Worm (Caenorhabditis elegans): ENCODE data around the gene bath-45.

bath-45 gene

DNA sequence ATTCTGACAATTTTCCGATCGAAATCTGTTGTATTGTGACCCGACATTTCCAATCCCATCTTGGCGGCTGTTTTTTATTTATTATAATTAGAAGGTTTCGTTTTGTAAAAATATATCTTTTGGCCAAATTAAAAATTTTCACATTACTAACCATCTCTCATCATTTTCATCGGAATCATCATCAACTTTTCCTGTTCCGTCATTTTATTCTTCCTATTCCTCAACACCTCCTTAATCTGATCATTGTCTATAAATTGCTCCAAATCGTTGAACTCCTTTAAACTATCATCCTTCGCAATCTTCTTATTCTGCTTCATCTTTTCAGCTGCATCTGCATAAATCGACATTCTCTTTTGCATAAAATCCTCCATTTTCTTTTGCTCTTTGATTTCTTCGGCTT, 19.6 kb downstream of the bath-45 start:
- TF ChIP-seq ref-1 (GFP tag; conservative IDR thresholded peaks at IDR 0.05) (no peak), tab-1 (GFP tag; IDR thresholded peaks at IDR 0.05) (no peak), med-1 (GFP tag; optimal IDR thresholded peaks at IDR 0.05; ENCODE audit: insufficient read depth) (no peak), klf-2 (GFP tag; conservative IDR thresholded peaks at IDR 0.05) (no peak), flt-1 (GFP tag; IDR thresholded peaks at IDR 0.05) (no peak), ztf-23 (GFP tag; IDR thresholded peaks at IDR 0.05) (no peak), T22C8.4 (GFP tag; IDR thresholded peaks at IDR 0.05) (no peak), cog-1 (tag; optimal IDR thresholded peaks at IDR 0.05) (no peak), ztf-29 (GFP tag; IDR thresholded peaks at IDR 0.05) (no peak)

DNA sequence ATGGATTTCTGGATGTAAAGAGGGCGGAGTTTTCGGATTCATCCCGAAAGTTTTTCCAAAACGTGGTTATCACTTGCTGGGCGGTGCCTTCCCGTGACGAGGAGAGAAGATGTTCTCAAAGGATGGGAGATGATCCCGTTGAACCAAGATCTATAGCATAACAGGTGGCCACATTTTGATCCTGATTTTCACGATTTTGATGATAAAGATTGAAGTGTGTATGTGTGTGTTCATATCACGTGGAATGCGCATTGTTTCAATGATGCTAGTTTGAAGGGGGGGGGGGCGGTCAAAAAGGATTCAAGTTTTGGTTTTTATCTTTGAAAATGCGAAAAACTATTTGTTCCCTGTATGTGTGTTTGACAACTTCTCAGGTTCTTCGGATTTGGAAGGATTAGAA, 22.4 kb downstream of the bath-45 start, which contains the start of gene mltn-1:
TSS of gene mltn-1 (minus strand) at position 22 of the 400 bp plus-strand sequence.
- no peak for TF ChIP-seq flt-1 (GFP tag; IDR thresholded peaks at IDR 0.05)
- TF ChIP-seq med-1 (GFP tag; optimal IDR thresholded peaks at IDR 0.05; ENCODE audit: insufficient read depth) = no peak
- no peak for TF ChIP-seq klf-2 (GFP tag; conservative IDR thresholded peaks at IDR 0.05)
- TF ChIP-seq tab-1 (GFP tag; IDR thresholded peaks at IDR 0.05) = no peak
- TF ChIP-seq cog-1 (tag; optimal IDR thresholded peaks at IDR 0.05) = no peak
- TF ChIP-seq ref-1 (GFP tag; conservative IDR thresholded peaks at IDR 0.05) = no peak
- TF ChIP-seq T22C8.4 (GFP tag; IDR thresholded peaks at IDR 0.05) = no peak
- no peak for TF ChIP-seq ztf-23 (GFP tag; IDR thresholded peaks at IDR 0.05)
- TF ChIP-seq ztf-29 (GFP tag; IDR thresholded peaks at IDR 0.05) = no peak

DNA sequence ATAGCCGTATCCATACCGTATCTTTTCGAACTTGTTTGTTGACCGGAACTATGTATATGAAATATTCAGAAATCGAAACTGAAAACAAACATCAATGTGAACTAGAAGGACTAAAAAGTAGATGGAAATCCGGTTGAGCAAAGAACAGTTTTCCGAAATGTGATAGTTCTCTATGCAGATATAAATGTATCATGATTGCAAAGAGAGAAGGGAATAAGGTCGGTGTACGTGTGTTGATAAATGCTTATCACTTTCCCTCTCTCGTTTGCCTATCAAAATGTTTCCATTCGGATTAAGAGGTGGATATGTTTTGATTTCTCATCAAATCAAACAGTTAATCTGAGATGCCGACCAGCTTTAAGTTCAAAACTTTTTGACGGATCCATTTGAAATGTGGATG, 25.4 kb downstream of the bath-45 start:
- TF ChIP-seq T22C8.4 (GFP tag; IDR thresholded peaks at IDR 0.05) (no peak), tab-1 (GFP tag; IDR thresholded peaks at IDR 0.05) (no peak), cog-1 (tag; optimal IDR thresholded peaks at IDR 0.05) (no peak)

DNA sequence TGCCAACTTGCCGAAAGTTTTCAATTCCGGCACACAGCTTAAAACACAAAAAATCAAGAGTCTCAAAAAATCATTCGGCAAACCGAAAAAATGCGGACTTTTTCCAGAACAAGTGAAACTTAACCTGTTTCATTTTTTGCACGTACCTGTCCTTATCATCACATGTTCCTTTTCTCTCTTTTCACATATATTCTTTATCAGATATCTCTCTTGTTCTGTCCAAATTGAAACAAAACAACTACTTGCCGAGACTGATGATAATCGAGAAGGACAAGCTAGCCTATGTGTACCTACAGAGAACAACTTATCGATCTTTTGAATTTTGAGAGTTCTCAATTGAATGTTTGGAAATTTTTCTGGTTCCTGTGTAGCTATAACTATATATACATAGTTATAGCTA, 27.1 kb downstream of the bath-45 start:
- TF ChIP-seq tab-1 (GFP tag; IDR thresholded peaks at IDR 0.05) = no peak

- TF ChIP-seq ztf-29 (GFP tag; IDR thresholded peaks at IDR 0.05) (no peak), cog-1 (tag; optimal IDR thresholded peaks at IDR 0.05) (no peak), ztf-23 (GFP tag; IDR thresholded peaks at IDR 0.05) (no peak), ref-1 (GFP tag; conservative IDR thresholded peaks at IDR 0.05) (no peak), flt-1 (GFP tag; IDR thresholded peaks at IDR 0.05) (no peak), T22C8.4 (GFP tag; IDR thresholded peaks at IDR 0.05) (no peak), tab-1 (GFP tag; IDR thresholded peaks at IDR 0.05) (no peak)
Measured at ce11 chrII:13152409-13152808, 29.6 kb downstream of the bath-45 start.

- TF ChIP-seq flt-1 (GFP tag; IDR thresholded peaks at IDR 0.05) = no peak
- no peak for TF ChIP-seq ref-1 (GFP tag; conservative IDR thresholded peaks at IDR 0.05)
- TF ChIP-seq T22C8.4 (GFP tag; IDR thresholded peaks at IDR 0.05) = no peak
- TF ChIP-seq cog-1 (tag; optimal IDR thresholded peaks at IDR 0.05) = no peak
- no peak for TF ChIP-seq ztf-29 (GFP tag; IDR thresholded peaks at IDR 0.05)
- TF ChIP-seq ztf-23 (GFP tag; IDR thresholded peaks at IDR 0.05) = no peak
- no peak for TF ChIP-seq klf-2 (GFP tag; conservative IDR thresholded peaks at IDR 0.05)
- TF ChIP-seq med-1 (GFP tag; optimal IDR thresholded peaks at IDR 0.05; ENCODE audit: insufficient read depth) = no peak
- no peak for TF ChIP-seq tab-1 (GFP tag; IDR thresholded peaks at IDR 0.05)
Measured at ce11 chrII:13153299-13153698, 30.5 kb downstream of the bath-45 start, which contains the start of gene spe-18. Gene spe-18, minus strand, starts transcription at chrII:13153399.

ce11 chrII:13156071-13156470, 33.3 kb downstream of the bath-45 start:
- TF ChIP-seq med-1 (GFP tag; optimal IDR thresholded peaks at IDR 0.05; ENCODE audit: insufficient read depth) = no peak
- TF ChIP-seq T22C8.4 (GFP tag; IDR thresholded peaks at IDR 0.05) = no peak
- no peak for TF ChIP-seq klf-2 (GFP tag; conservative IDR thresholded peaks at IDR 0.05)
- TF ChIP-seq ztf-23 (GFP tag; IDR thresholded peaks at IDR 0.05) = no peak
- TF ChIP-seq cog-1 (tag; optimal IDR thresholded peaks at IDR 0.05) = no peak

DNA sequence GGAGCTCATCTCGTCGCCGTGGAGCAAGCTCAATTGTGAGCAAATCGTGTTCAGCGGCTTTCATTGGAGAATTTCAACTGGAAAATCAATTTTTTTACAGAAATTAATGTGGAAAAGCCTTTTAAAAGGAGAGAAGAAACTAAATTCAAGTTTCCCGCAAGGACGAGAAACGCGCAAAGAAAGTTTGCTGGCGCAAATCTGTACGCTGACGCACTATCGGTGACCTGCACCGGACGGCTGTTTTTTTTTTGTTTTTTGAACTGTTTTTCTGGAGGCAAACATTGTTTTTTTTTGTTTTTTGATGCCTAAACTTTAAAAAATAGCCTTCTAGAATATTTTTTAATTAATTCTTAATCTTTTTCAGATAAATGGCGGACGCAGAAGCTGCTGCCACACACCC, 34.2 kb downstream of the bath-45 start, which contains the start of the genes hpr-17 and F32A11.1:
TSS of gene hpr-17 (minus strand) at position 77 of the 400 bp plus-strand sequence.
TSS of gene F32A11.1 (plus strand) at position 359 of the 400 bp plus-strand sequence.
- TF ChIP-seq flt-1 (GFP tag; IDR thresholded peaks at IDR 0.05) (no peak), ztf-23 (GFP tag; IDR thresholded peaks at IDR 0.05) (0 out of 2 replicates have a peak, but pooled peaks have one; percentile 23), ref-1 (GFP tag; conservative IDR thresholded peaks at IDR 0.05) (no peak), klf-2 (GFP tag; conservative IDR thresholded peaks at IDR 0.05) (no peak), T22C8.4 (GFP tag; IDR thresholded peaks at IDR 0.05) (0 out of 2 replicates have a peak, but pooled peaks have one; percentile 16)

DNA sequence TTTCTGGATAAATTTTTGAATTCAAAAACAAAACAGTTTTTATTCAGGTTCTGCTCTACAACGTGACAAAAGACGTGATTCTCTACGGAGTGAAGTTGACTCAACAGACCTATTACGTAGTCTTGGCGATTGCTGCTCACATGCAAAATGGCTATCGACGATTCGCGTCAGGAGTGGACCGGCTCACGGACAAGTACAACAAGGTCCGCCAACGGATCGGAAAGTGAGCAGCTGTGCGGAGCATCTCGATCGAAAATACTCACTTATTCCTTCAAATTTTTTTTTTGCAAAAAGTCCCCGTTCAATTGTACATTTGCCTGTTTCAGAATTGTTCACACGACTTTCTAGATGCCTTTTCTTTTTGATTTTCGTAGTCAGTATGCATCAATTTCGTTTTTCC, 37.0 kb downstream of the bath-45 start:
- no peak for TF ChIP-seq ref-1 (GFP tag; conservative IDR thresholded peaks at IDR 0.05)
- no peak for TF ChIP-seq klf-2 (GFP tag; conservative IDR thresholded peaks at IDR 0.05)
- TF ChIP-seq tab-1 (GFP tag; IDR thresholded peaks at IDR 0.05) = no peak
- no peak for TF ChIP-seq ztf-29 (GFP tag; IDR thresholded peaks at IDR 0.05)
- TF ChIP-seq ztf-23 (GFP tag; IDR thresholded peaks at IDR 0.05) = no peak

DNA sequence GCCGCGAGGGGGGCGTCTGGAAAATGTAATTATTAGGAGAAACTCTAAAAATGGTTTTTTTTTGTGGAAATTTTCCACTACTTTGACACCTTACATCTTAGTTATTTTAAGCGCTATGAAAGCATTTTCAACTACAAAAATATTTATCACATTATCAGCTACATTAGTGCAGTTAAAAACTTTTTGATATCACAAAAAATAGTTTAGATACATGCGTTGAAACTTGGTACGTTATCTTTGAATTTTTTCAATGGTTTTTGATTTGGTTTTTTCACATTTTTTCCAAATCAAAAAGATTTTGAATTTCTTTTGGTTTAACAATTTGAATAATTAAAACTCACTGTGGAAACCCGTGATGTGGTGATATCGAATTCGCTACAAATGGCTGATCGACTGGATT, 40.2 kb downstream of the bath-45 start:
- no peak for TF ChIP-seq klf-2 (GFP tag; conservative IDR thresholded peaks at IDR 0.05)
- no peak for TF ChIP-seq flt-1 (GFP tag; IDR thresholded peaks at IDR 0.05)
- no peak for TF ChIP-seq ref-1 (GFP tag; conservative IDR thresholded peaks at IDR 0.05)
- no peak for TF ChIP-seq ztf-29 (GFP tag; IDR thresholded peaks at IDR 0.05)
- TF ChIP-seq med-1 (GFP tag; optimal IDR thresholded peaks at IDR 0.05; ENCODE audit: insufficient read depth) = no peak
- no peak for TF ChIP-seq ztf-23 (GFP tag; IDR thresholded peaks at IDR 0.05)
- no peak for TF ChIP-seq T22C8.4 (GFP tag; IDR thresholded peaks at IDR 0.05)
- no peak for TF ChIP-seq cog-1 (tag; optimal IDR thresholded peaks at IDR 0.05)
- no peak for TF ChIP-seq tab-1 (GFP tag; IDR thresholded peaks at IDR 0.05)

- TF ChIP-seq med-1 (GFP tag; optimal IDR thresholded peaks at IDR 0.05; ENCODE audit: insufficient read depth) = no peak
- TF ChIP-seq tab-1 (GFP tag; IDR thresholded peaks at IDR 0.05) = no peak
- no peak for TF ChIP-seq cog-1 (tag; optimal IDR thresholded peaks at IDR 0.05)
- TF ChIP-seq ref-1 (GFP tag; conservative IDR thresholded peaks at IDR 0.05) = no peak
- no peak for TF ChIP-seq T22C8.4 (GFP tag; IDR thresholded peaks at IDR 0.05)
- TF ChIP-seq ztf-29 (GFP tag; IDR thresholded peaks at IDR 0.05) = no peak
- no peak for TF ChIP-seq flt-1 (GFP tag; IDR thresholded peaks at IDR 0.05)
- TF ChIP-seq ztf-23 (GFP tag; IDR thresholded peaks at IDR 0.05) = no peak
- no peak for TF ChIP-seq klf-2 (GFP tag; conservative IDR thresholded peaks at IDR 0.05)
Measured at ce11 chrII:13164062-13164461, 41.2 kb downstream of the bath-45 start.
